Fruit fly (Drosophila melanogaster) whole organism, embryonic: Measurements from ENCODE around the gene CG10086.

ENCODE experiments used
- Atf6 ChIP-seq: fragments of 200-800 bp; sonication (Bioruptor generic); IDR thresholded peaks from 2 replicates; pipeline ENCODE4 v1.3.6; 2022; ENCODE audit warnings: missing biosample characterization, missing genetic modification characterization
- CG10321 ChIP-seq: fragments of 200-800 bp; sonication (Bioruptor generic); IDR thresholded peaks from 2 replicates; pipeline ENCODE4 v1.3.6; 2022; ENCODE audit warnings: missing biosample characterization, missing genetic modification characterization
- CG11093 ChIP-seq: fragments of 200-800 bp; sonication (Bioruptor generic); IDR thresholded peaks from 3 replicates; pipeline ENCODE4 v1.3.6; 2022; ENCODE audit warnings: missing biosample characterization, missing genetic modification characterization
- CG1603 ChIP-seq: fragments of 200-800 bp; sonication (Bioruptor generic); optimal IDR thresholded peaks from 2 replicates; lab custom pipeline; 2019; ENCODE audit warnings: missing biosample characterization, mild to moderate bottlenecking, missing genetic modification characterization, moderate library complexity
- CG16813 ChIP-seq: fragments of 200-800 bp; sonication (Bioruptor generic); IDR thresholded peaks from 3 replicates; pipeline ENCODE4 v1.3.6; 2022; ENCODE audit warnings: missing biosample characterization, missing genetic modification characterization; ENCODE audit not compliant: partially characterized antibody
- CG17359 ChIP-seq: fragments of 200-800 bp; sonication (Bioruptor generic); optimal IDR thresholded peaks from 3 replicates; lab custom pipeline; 2018; ENCODE audit warnings: missing biosample characterization, mild to moderate bottlenecking, missing genetic modification characterization, moderate library complexity
- CG2712 ChIP-seq: fragments of 200-800 bp; optimal IDR thresholded peaks from 3 replicates; lab custom pipeline; 2019; ENCODE audit warnings: missing biosample characterization, mild to moderate bottlenecking, missing genetic modification characterization, moderate library complexity
- CG2875 ChIP-seq: fragments of 200-800 bp; sonication (Bioruptor generic); optimal IDR thresholded peaks from 2 replicates; lab custom pipeline; 2017; ENCODE audit warnings: missing biosample characterization, mild to moderate bottlenecking, missing genetic modification characterization, missing genetic modification reagents
- CG3995 ChIP-seq: fragments of 200-800 bp; sonication (Bioruptor generic); optimal IDR thresholded peaks from 3 replicates; lab custom pipeline; 2016; ENCODE audit warnings: missing biosample characterization, missing genetic modification characterization
- CG4282 ChIP-seq: fragments of 200-800 bp; sonication (Bioruptor generic); optimal IDR thresholded peaks from 2 replicates; lab custom pipeline; 2016; ENCODE audit warnings: missing biosample characterization, missing genetic modification characterization
- CG5953 ChIP-seq: fragments of 200-800 bp; sonication (Bioruptor generic); IDR thresholded peaks from 2 replicates; pipeline ENCODE4 v1.3.6; 2022; ENCODE audit warnings: missing biosample characterization, missing genetic modification characterization
- CG6175 ChIP-seq: fragments of 200-800 bp; sonication (Bioruptor generic); IDR thresholded peaks from 3 replicates; pipeline ENCODE4 v1.3.6; 2022; ENCODE audit warnings: missing biosample characterization, missing genetic modification characterization
- CG6791 ChIP-seq: fragments of 200-800 bp; sonication (Bioruptor generic); IDR thresholded peaks from 3 replicates; pipeline ENCODE4 v1.3.6; 2022; ENCODE audit warnings: missing biosample characterization, missing genetic modification characterization; ENCODE audit not compliant: partially characterized antibody
- CG7556 ChIP-seq: fragments of 200-800 bp; sonication (Bioruptor generic); optimal IDR thresholded peaks from 2 replicates; lab custom pipeline; 2017; ENCODE audit warnings: missing biosample characterization, mild to moderate bottlenecking, missing genetic modification characterization
- CG8359 ChIP-seq: fragments of 200-800 bp; sonication (Bioruptor generic); optimal IDR thresholded peaks from 2 replicates; lab custom pipeline; 2017; ENCODE audit warnings: missing biosample characterization, mild to moderate bottlenecking, missing genetic modification characterization, borderline replicate concordance
- CG8944 ChIP-seq: fragments of 200-800 bp; sonication (Bioruptor generic); optimal IDR thresholded peaks from 3 replicates; lab custom pipeline; 2016; ENCODE audit warnings: missing biosample characterization, missing genetic modification characterization
- ERR ChIP-seq: fragments of 200-800 bp; sonication (Bioruptor generic); optimal IDR thresholded peaks from 2 replicates; lab custom pipeline; 2016; ENCODE audit warnings: missing biosample characterization, missing genetic modification characterization
- Ets97D ChIP-seq: fragments of 200-800 bp; sonication (Bioruptor generic); optimal IDR thresholded peaks from 3 replicates; lab custom pipeline; 2016; ENCODE audit warnings: missing biosample characterization, missing genetic modification characterization
- Fer3 ChIP-seq: fragments of 200-800 bp; sonication (Bioruptor generic); optimal IDR thresholded peaks from 2 replicates; lab custom pipeline; 2018; ENCODE audit warnings: missing biosample characterization, mild to moderate bottlenecking, missing genetic modification characterization, moderate library complexity
- HLH3B ChIP-seq: fragments of 200-800 bp; sonication (Bioruptor generic); IDR thresholded peaks from 2 replicates; pipeline ENCODE4 v1.3.6; 2022; ENCODE audit warnings: missing biosample characterization, missing genetic modification characterization
- Hr39 ChIP-seq: fragments of >200 bp; optimal IDR thresholded peaks from 2 replicates; lab custom pipeline; 2017
- Mrtf ChIP-seq: fragments of 200-800 bp; sonication (Bioruptor generic); IDR thresholded peaks from 3 replicates; pipeline ENCODE4 v1.3.6; 2022; ENCODE audit warnings: missing biosample characterization, missing genetic modification characterization
- Oli ChIP-seq: fragments of 200-800 bp; sonication (Bioruptor generic); optimal IDR thresholded peaks from 2 replicates; lab custom pipeline; 2018; ENCODE audit warnings: missing biosample characterization, mild to moderate bottlenecking, missing genetic modification characterization, moderate library complexity
- Sox102F ChIP-seq: fragments of 200-800 bp; sonication (Bioruptor generic); optimal IDR thresholded peaks from 2 replicates; lab custom pipeline; 2018; ENCODE audit warnings: missing biosample characterization, mild to moderate bottlenecking, missing genetic modification characterization, moderate library complexity
- Trl ChIP-seq, 3 experiments: fragments of >200 bp in 2 of 3; fragments of 200-800 bp in 1 of 3; sonication (Bioruptor generic) in 1 of 3; optimal IDR thresholded peaks; 2 replicates in 1 of 3; 3 replicates in 2 of 3; lab custom pipeline; 2016 to 2017; ENCODE audit warnings: missing biosample characterization in 1 of 3, missing genetic modification characterization in 1 of 3
- az2 ChIP-seq: fragments of 200-800 bp; sonication (Bioruptor generic); optimal IDR thresholded peaks from 3 replicates; lab custom pipeline; 2016; ENCODE audit warnings: missing biosample characterization, missing genetic modification characterization
- bsh ChIP-seq, 2 experiments: fragments of 200-800 bp; sonication (Bioruptor generic); optimal IDR thresholded peaks; 2 replicates each; lab custom pipeline; 2017 to 2018; ENCODE audit warnings: mild to moderate bottlenecking in 2 of 2, missing biosample characterization in 2 of 2, missing genetic modification characterization in 2 of 2, moderate library complexity in 1 of 2
- cad ChIP-seq: fragments of >200 bp; optimal IDR thresholded peaks from 2 replicates; lab custom pipeline; 2017; ENCODE audit warnings: missing biosample characterization, missing genetic modification characterization
- dpn ChIP-seq, 2 experiments: fragments of 200-800 bp; sonication (Bioruptor generic); optimal IDR thresholded peaks; 3 replicates each; lab custom pipeline; 2016; ENCODE audit warnings: missing biosample characterization in 2 of 2, missing genetic modification characterization in 2 of 2
- exex ChIP-seq: fragments of 200-800 bp; sonication (Bioruptor generic); optimal IDR thresholded peaks from 4 replicates; lab custom pipeline; 2018; ENCODE audit warnings: missing biosample characterization, mild to moderate bottlenecking, missing genetic modification characterization, moderate library complexity
- fd96Cb ChIP-seq: fragments of 200-800 bp; sonication (Bioruptor generic); optimal IDR thresholded peaks from 2 replicates; lab custom pipeline; 2018; ENCODE audit warnings: missing biosample characterization, mild to moderate bottlenecking, missing genetic modification characterization, moderate library complexity
- odd ChIP-seq: fragments of 200-800 bp; sonication (Bioruptor generic); optimal IDR thresholded peaks from 2 replicates; lab custom pipeline; 2017; ENCODE audit warnings: missing biosample characterization, mild to moderate bottlenecking, missing genetic modification characterization
- salm ChIP-seq: fragments of 200-800 bp; sonication (Bioruptor generic); optimal IDR thresholded peaks from 2 replicates; lab custom pipeline; 2018; ENCODE audit warnings: missing biosample characterization, mild to moderate bottlenecking, missing genetic modification characterization
- sr ChIP-seq: fragments of 200-800 bp; sonication (Bioruptor generic); IDR thresholded peaks from 3 replicates; pipeline ENCODE4 v1.3.6; 2022; ENCODE audit warnings: missing biosample characterization, missing genetic modification characterization
- stc ChIP-seq: fragments of 200-800 bp; sonication (Bioruptor generic); IDR thresholded peaks from 2 replicates; pipeline ENCODE4 v1.3.6; 2022; ENCODE audit warnings: missing biosample characterization, missing genetic modification characterization
- trh ChIP-seq: fragments of 200-800 bp; sonication (Bioruptor generic); optimal IDR thresholded peaks from 2 replicates; lab custom pipeline; 2016; ENCODE audit warnings: missing biosample characterization, missing genetic modification characterization
- unpg ChIP-seq: fragments of 200-800 bp; sonication (Bioruptor generic); optimal IDR thresholded peaks from 3 replicates; lab custom pipeline; 2018; ENCODE audit warnings: missing biosample characterization, mild to moderate bottlenecking, missing genetic modification characterization, moderate library complexity

CG10086 gene

DNA sequence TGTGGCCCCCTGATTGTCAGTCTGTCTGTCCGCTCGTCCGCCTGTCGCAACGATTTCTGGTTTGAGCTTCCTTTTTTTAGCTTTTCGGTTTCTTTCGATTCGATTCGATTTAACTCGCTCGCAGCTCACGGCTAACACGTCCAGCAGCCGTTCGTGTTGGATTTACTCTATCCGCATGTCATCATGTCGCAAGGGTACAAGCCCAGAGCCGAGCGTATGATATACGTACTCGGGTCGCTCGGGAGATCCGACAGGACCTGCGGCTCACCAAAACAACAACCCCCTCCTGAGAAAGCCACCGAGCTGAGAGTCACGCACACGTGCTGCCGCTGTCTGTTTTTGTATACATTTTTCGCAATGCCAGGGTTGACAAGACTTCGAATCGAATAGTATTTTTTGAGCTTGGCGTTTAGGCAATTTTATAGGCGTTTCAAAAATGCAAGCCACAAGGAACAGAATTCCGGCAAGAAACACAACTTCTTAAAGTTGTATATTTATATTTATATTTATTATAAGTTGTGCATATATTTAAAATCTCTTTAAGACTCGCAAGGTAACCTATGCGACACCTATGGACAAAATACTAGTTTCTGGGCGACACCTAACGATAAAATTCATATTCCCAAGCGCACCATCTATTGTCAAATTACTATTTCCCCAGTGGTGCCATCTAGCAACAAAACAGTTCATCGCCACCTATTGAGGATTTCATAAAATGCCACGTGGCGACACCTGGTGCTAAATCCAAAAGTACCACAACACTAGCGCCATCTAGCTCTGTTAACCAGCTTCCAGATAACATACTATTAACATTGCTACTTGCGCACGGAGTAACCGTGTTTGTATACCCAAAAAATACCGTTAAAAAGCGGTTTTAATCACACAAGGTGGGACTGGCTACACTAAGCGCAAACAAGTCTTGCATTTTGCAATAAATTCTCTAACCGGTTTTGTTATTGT, 19.5 kb downstream of the CG10086 start, which contains the start of the genes CG2993 and sgll (continued):
- TF ChIP-seq unpg (GFP tag; lab: Kevin White, UChicago) (peak; percentile 86), CG16813 (no peak), CG6791 (GFP tag; lab: Robert Waterston, UW) (peak; percentile 65), CG4282 (GFP tag; lab: Kevin White, UChicago) (peak; percentile 62), CG17359 (peak; percentile 92), odd (GFP tag; lab: Kevin White, UChicago) (peak; percentile 41), trh (GFP tag; lab: Kevin White, UChicago) (peak; percentile 89), CG7556 (GFP tag; lab: Kevin White, UChicago) (peak; percentile 64), ERR (peak; percentile 80), stc (GFP tag; lab: Robert Waterston, UW) (peak; percentile 82), CG10321 (GFP tag; lab: Robert Waterston, UW) (peak; percentile 52; the same call in 1 of the 2 replicates), az2 (GFP tag; lab: Kevin White, UChicago) (peak; percentile 97), CG5953 (GFP tag; lab: Robert Waterston, UW) (peak; percentile 87), HLH3B (peak; percentile 90), Trl (optimal IDR thresholded peaks at IDR 0.05; lab: Kevin White, UChicago) (no peak), Trl (GFP tag; optimal IDR thresholded peaks at IDR 0.05; lab: Kevin White, UChicago) (peak; percentile 98), bsh (GFP tag; optimal IDR thresholded peaks at IDR 0.05; lab: Kevin White, UChicago) (peak in 1 of 2 experiments; percentile 87), CG8359 (peak; percentile 67), Fer3 (peak; percentile 88), CG2875 (peak; percentile 80), CG2712 (peak; percentile 88), Mrtf (peak; percentile 96)

DNA sequence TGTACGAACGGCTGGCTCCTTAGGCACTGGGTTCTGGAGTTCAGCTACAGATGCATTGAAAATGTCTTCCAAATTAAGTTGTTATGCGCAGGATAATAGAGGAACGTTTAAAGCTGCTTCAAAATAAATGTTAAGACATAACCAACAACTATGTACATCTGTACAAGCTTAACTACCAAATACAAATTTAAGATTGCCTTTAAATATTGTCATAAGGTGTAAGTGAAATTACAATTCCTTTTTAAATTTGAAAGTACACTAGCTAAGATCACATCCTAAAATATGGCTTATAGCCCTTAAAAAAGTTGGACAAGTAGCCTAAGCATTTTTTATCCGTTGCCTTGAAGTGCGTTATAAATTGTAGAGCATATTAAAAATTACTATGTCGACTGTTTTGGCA, 21.1 kb downstream of the CG10086 start, which contains the start of gene CG31473:
CG31473 (plus strand) TSS at position 301 of the 400 bp plus-strand sequence.
- TF ChIP-seq CG8944 (GFP tag; lab: Kevin White, UChicago) (no peak), Atf6 (GFP tag; lab: Robert Waterston, UW) (no peak), Hr39 (no peak), Ets97D (GFP tag; lab: Kevin White, UChicago) (no peak), cad (GFP tag; lab: Kevin White, UChicago) (no peak), CG1603 (no peak), dpn (GFP tag; optimal IDR thresholded peaks at IDR 0.05; lab: Kevin White, UChicago) (no peak), CG6175 (no peak), Sox102F (GFP tag; lab: Kevin White, UChicago) (no peak), exex (tag; lab: Kevin White, UChicago) (no peak), CG3995 (GFP tag; lab: Kevin White, UChicago) (no peak), salm (tag; lab: Kevin White, UChicago) (no peak), fd96Cb (no peak), CG11093 (GFP tag; lab: Robert Waterston, UW) (no peak), sr (GFP tag; lab: Robert Waterston, UW) (no peak), Oli (tag; lab: Kevin White, UChicago) (no peak)
